Fruit fly (Drosophila melanogaster): ENCODE data around the gene CG17121.

DNA sequence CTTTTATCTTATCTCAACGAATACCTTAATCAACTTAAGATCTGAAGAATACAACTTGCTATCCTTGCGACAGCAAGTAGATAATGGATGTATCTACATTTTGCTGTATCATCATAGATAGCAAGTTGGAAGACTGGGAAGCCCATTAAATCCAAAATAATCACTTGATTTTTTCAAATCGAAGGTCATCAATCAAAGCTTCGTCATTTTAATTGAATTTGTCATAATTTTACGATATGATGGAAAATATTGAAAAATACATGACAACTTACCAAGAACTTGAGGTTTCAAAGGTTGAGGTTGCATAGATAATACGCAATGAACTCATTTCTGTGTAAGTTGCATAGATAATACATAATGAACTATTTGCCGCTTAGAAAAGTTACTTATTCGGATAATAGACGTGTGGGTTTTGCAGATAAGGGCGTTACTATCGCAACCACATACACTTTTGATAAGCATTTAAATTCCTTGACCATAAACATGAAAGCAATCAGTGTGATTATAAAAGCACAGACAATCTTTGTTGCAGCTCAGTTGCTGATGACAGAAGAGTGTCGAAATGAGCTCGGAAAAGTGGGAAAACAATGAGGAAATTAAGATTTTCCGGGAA lies 49.3 kb upstream of the CG17121 start, which contains the start of gene CG6733:
- TF ChIP-seq fkh (GFP tag; optimal IDR thresholded peaks at IDR 0.05) (no peak), CG6792 (GFP tag; optimal IDR thresholded peaks at IDR 0.05) (no peak), CG8319 (GFP tag; optimal IDR thresholded peaks at IDR 0.05) (no peak), Eip78C (GFP tag) (no peak), CG9139 (GFP tag; optimal IDR thresholded peaks at IDR 0.05) (no peak), esn (GFP tag; optimal IDR thresholded peaks at IDR 0.05) (no peak), Sox15 (GFP tag; optimal IDR thresholded peaks at IDR 0.05) (no peak), Hr39 (GFP tag; optimal IDR thresholded peaks at IDR 0.05) (no peak), CG6808 (GFP tag; optimal IDR thresholded peaks at IDR 0.05) (no peak), CG6854 (GFP tag; optimal IDR thresholded peaks at IDR 0.05) (no peak), CG10669 (GFP tag; optimal IDR thresholded peaks at IDR 0.05) (no peak), CG16779 (tag; optimal IDR thresholded peaks at IDR 0.05) (no peak)

Data from whole organism, prepupa.